Worm (Caenorhabditis elegans) whole organism, late embryonic: ENCODE data around the gene ttr-34.

Source experiments
- ahr-1 ChIP-seq: sonication (generic microtip); optimal IDR thresholded peaks from 2 replicates; lab custom pipeline; 2016; ENCODE audit warnings: missing genetic modification characterization, missing compliant biosample characterization
- ama-1 ChIP-seq: fragments of 150-350 bp; optimal IDR thresholded peaks from 2 replicates; lab custom pipeline; 2014
- ceh-2 ChIP-seq: sonication (generic microtip); optimal IDR thresholded peaks from 2 replicates; lab custom pipeline; 2016; ENCODE audit warnings: missing genotype, missing genetic modification characterization, missing compliant biosample characterization
- elt-2 ChIP-seq: sonication (generic microtip); optimal IDR thresholded peaks from 2 replicates; lab custom pipeline; 2016; ENCODE audit warnings: missing genetic modification reagents, missing genetic modification characterization, missing compliant biosample characterization
- fkh-6 ChIP-seq: sonication (generic microtip); optimal IDR thresholded peaks from 2 replicates; lab custom pipeline; 2016; ENCODE audit warnings: missing genetic modification characterization, missing compliant biosample characterization
- npax-4 ChIP-seq: sonication (generic microtip); optimal IDR thresholded peaks from 2 replicates; lab custom pipeline; 2016; ENCODE audit warnings: missing genetic modification characterization, missing compliant biosample characterization
- pat-9 ChIP-seq: fragments of 200-800 bp; sonication (Bioruptor generic); optimal IDR thresholded peaks from 2 replicates; lab custom pipeline; 2018; ENCODE audit warnings: mild to moderate bottlenecking, missing genetic modification characterization, moderate library complexity, missing compliant biosample characterization
- pha-4 ChIP-seq: fragments of 150-350 bp; optimal IDR thresholded peaks from 2 replicates; lab custom pipeline; 2018; ENCODE audit warnings: missing biosample characterization, missing genetic modification reagents, missing genetic modification characterization
- rnt-1 ChIP-seq: sonication (generic microtip); optimal IDR thresholded peaks from 2 replicates; lab custom pipeline; 2016; ENCODE audit warnings: missing genetic modification characterization, missing compliant biosample characterization
- sdc-2 ChIP-seq: sonication (generic microtip); optimal IDR thresholded peaks from 2 replicates; lab custom pipeline; 2016; ENCODE audit warnings: missing genotype, missing genetic modification characterization, missing compliant biosample characterization
- tbx-2 ChIP-seq: sonication (generic microtip); optimal IDR thresholded peaks from 2 replicates; lab custom pipeline; 2016; ENCODE audit warnings: missing genetic modification characterization, missing compliant biosample characterization
- unc-42 ChIP-seq: sonication (generic microtip); optimal IDR thresholded peaks from 2 replicates; lab custom pipeline; 2016; ENCODE audit warnings: missing genotype, missing genetic modification characterization, missing compliant biosample characterization
- zip-5 ChIP-seq: sonication (generic microtip); optimal IDR thresholded peaks from 2 replicates; lab custom pipeline; 2016; ENCODE audit warnings: missing genetic modification characterization, missing compliant biosample characterization
- ztf-16 ChIP-seq: sonication (generic microtip); optimal IDR thresholded peaks from 2 replicates; lab custom pipeline; 2017; ENCODE audit warnings: missing genetic modification characterization, missing compliant biosample characterization

DNA sequence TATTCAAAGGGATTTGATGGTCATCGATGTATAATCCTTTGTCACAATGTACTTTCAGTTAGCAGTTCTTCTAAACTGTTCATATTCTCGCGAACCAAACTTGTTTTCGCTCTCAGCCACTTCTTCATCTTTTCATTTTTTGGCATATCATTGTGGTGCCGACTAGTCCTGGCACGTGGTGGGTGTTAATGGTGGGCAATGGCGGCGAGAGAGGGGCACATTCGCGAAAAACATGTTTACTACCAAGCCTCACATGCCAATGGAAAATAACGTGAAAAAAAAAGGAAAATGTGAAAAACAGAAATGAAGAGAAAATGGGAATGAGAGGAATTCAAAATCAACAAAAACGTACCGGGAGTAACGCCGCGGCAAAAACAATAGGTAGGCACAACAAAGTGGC, 7.5 kb downstream of the ttr-34 start:
- TF ChIP-seq pat-9 (tag; lab: Kevin White, UChicago) (no peak), tbx-2 (no peak), ama-1 (lab: Kevin White, UChicago) (no peak), pha-4 (tag; lab: Kevin White, UChicago) (no peak), elt-2 (no peak), ceh-2 (tag; lab: Kevin White, UChicago) (no peak), ztf-16 (tag; lab: Kevin White, UChicago) (no peak), ahr-1 (tag; lab: Kevin White, UChicago) (no peak), rnt-1 (tag; lab: Kevin White, UChicago) (no peak), zip-5 (no peak), unc-42 (tag; lab: Kevin White, UChicago) (no peak), npax-4 (no peak), sdc-2 (tag; lab: Kevin White, UChicago) (no peak), fkh-6 (tag; lab: Kevin White, UChicago) (no peak)
